Fruit fly (Drosophila melanogaster) whole organism, embryonic: ENCODE data around the gene CG2157.

Experiments used
- Bdp1 ChIP-seq: fragments of 200-800 bp; sonication (Bioruptor generic); optimal IDR thresholded peaks from 3 replicates; lab custom pipeline; 2016; ENCODE audit warnings: missing biosample characterization, missing genetic modification characterization
- CG10274 ChIP-seq: fragments of 200-800 bp; sonication (Bioruptor generic); optimal IDR thresholded peaks from 3 replicates; lab custom pipeline; 2017; ENCODE audit warnings: missing biosample characterization, mild to moderate bottlenecking, missing genetic modification characterization
- CG10959 ChIP-seq: fragments of 200-800 bp; sonication (Bioruptor generic); IDR thresholded peaks from 2 replicates; pipeline ENCODE4 v1.3.6; 2022; ENCODE audit warnings: missing biosample characterization, missing genetic modification characterization
- CG12391 ChIP-seq: fragments of 200-800 bp; sonication (Bioruptor generic); optimal IDR thresholded peaks from 3 replicates; lab custom pipeline; 2018; ENCODE audit warnings: missing biosample characterization, mild to moderate bottlenecking, missing genetic modification characterization, moderate library complexity
- CG12744 ChIP-seq: fragments of 200-800 bp; sonication (Bioruptor generic); optimal IDR thresholded peaks from 2 replicates; lab custom pipeline; 2016; ENCODE audit warnings: missing biosample characterization, missing genetic modification characterization
- CG14965 ChIP-seq: fragments of 200-800 bp; sonication (Bioruptor generic); optimal IDR thresholded peaks from 2 replicates; lab custom pipeline; 2016; ENCODE audit warnings: missing biosample characterization, missing genetic modification characterization, borderline replicate concordance
- CG15011 ChIP-seq: fragments of 200-800 bp; sonication (Bioruptor generic); optimal IDR thresholded peaks from 3 replicates; lab custom pipeline; 2018; ENCODE audit warnings: missing biosample characterization, mild to moderate bottlenecking, missing genetic modification characterization
- CG15514 ChIP-seq: fragments of 200-800 bp; sonication (Bioruptor generic); optimal IDR thresholded peaks from 3 replicates; lab custom pipeline; 2017; ENCODE audit warnings: missing biosample characterization, missing genetic modification characterization, mild to moderate bottlenecking, moderate library complexity, missing genetic modification reagents
- CG16779 ChIP-seq: fragments of 200-800 bp; sonication (Bioruptor generic); IDR thresholded peaks from 2 replicates; pipeline ENCODE4 v1.3.6; 2022; ENCODE audit warnings: missing biosample characterization, missing genetic modification characterization
- CG17612 ChIP-seq: fragments of 200-800 bp; sonication (Bioruptor generic); IDR thresholded peaks from 2 replicates; pipeline ENCODE4 v1.3.6; 2022; ENCODE audit warnings: missing biosample characterization, missing genetic modification characterization
- CG17829 ChIP-seq: fragments of 200-800 bp; optimal IDR thresholded peaks from 2 replicates; lab custom pipeline; 2019; ENCODE audit warnings: missing biosample characterization, mild to moderate bottlenecking, missing genetic modification characterization, moderate library complexity
- CG33213 ChIP-seq: fragments of 200-800 bp; sonication (Bioruptor generic); optimal IDR thresholded peaks from 3 replicates; lab custom pipeline; 2016; ENCODE audit warnings: missing biosample characterization, missing genetic modification characterization
- CG4360 ChIP-seq: fragments of 200-800 bp; sonication (Bioruptor generic); IDR thresholded peaks from 2 replicates; pipeline ENCODE4 v1.3.6; 2022; ENCODE audit warnings: missing biosample characterization, missing genetic modification characterization
- CG8290 ChIP-seq, 3 experiments: fragments of 200-800 bp; sonication (Bioruptor generic); optimal IDR thresholded peaks; 2 replicates each; lab custom pipeline; 2016 to 2019; ENCODE audit warnings: missing biosample characterization in 3 of 3, missing genetic modification characterization in 3 of 3, mild to moderate bottlenecking in 2 of 3, moderate library complexity in 1 of 3
- CG9797 ChIP-seq: fragments of 200-800 bp; sonication (Bioruptor generic); optimal IDR thresholded peaks from 3 replicates; lab custom pipeline; 2018; ENCODE audit warnings: missing biosample characterization, mild to moderate bottlenecking, missing genetic modification characterization
- Ets65A ChIP-seq: fragments of 200-800 bp; sonication (Bioruptor generic); peaks from one replicate; lab custom pipeline; 2016; ENCODE audit warnings: missing biosample characterization, missing genetic modification characterization
- Fer1 ChIP-seq: fragments of 200-800 bp; sonication (Bioruptor generic); optimal IDR thresholded peaks from 2 replicates; lab custom pipeline; 2017; ENCODE audit warnings: missing biosample characterization, mild to moderate bottlenecking, missing genetic modification characterization
- Fer3 ChIP-seq: fragments of 200-800 bp; sonication (Bioruptor generic); optimal IDR thresholded peaks from 2 replicates; lab custom pipeline; 2018; ENCODE audit warnings: missing biosample characterization, mild to moderate bottlenecking, missing genetic modification characterization, moderate library complexity
- Kr ChIP-seq: fragments of 200-800 bp; sonication (Bioruptor generic); optimal IDR thresholded peaks from 2 replicates; lab custom pipeline; 2017; ENCODE audit warnings: missing biosample characterization, mild to moderate bottlenecking, missing genetic modification characterization
- NC2β ChIP-seq: fragments of 200-800 bp; sonication (Bioruptor generic); optimal IDR thresholded peaks from 2 replicates; lab custom pipeline; 2016; ENCODE audit warnings: missing biosample characterization, missing genetic modification characterization
- Oaz ChIP-seq: fragments of 200-800 bp; sonication (Bioruptor generic); IDR thresholded peaks from 2 replicates; pipeline ENCODE4 v1.3.6; 2022; ENCODE audit warnings: missing biosample characterization, missing genetic modification characterization
- Poxn ChIP-seq: fragments of 200-800 bp; sonication (Bioruptor generic); IDR thresholded peaks from 2 replicates; pipeline ENCODE4 v1.3.6; 2022; ENCODE audit warnings: missing biosample characterization, missing genetic modification characterization
- Ssrp ChIP-seq: fragments of 200-800 bp; sonication (Bioruptor generic); optimal IDR thresholded peaks from 2 replicates; lab custom pipeline; 2018; ENCODE audit warnings: missing biosample characterization, mild to moderate bottlenecking, missing genetic modification characterization, moderate library complexity
- br ChIP-seq: fragments of >200 bp; optimal IDR thresholded peaks from 2 replicates; lab custom pipeline; 2017
- chif ChIP-seq, 2 experiments: fragments of 200-800 bp; sonication (Bioruptor generic); optimal IDR thresholded peaks; 3 replicates each; lab custom pipeline; 2016; ENCODE audit warnings: missing biosample characterization in 2 of 2, missing genetic modification characterization in 2 of 2
- crol ChIP-seq: fragments of 200-800 bp; sonication (Bioruptor generic); IDR thresholded peaks from 2 replicates; pipeline ENCODE4 v1.3.6; 2022; ENCODE audit warnings: missing biosample characterization, missing genetic modification characterization
- dan ChIP-seq: fragments of 200-800 bp; sonication (Bioruptor generic); IDR thresholded peaks from 2 replicates; pipeline ENCODE4 v1.3.6; 2022; ENCODE audit warnings: missing biosample characterization, missing genetic modification characterization
- esg ChIP-seq: fragments of 200-800 bp; sonication (Bioruptor generic); conservative IDR thresholded peaks from 2 replicates; pipeline ENCODE4 v1.3.6; 2022; ENCODE audit warnings: missing biosample characterization, missing genetic modification characterization
- eve ChIP-seq, 2 experiments: fragments of >200 bp; optimal IDR thresholded peaks; 2 replicates each; lab custom pipeline; 2017; ENCODE audit warnings: missing biosample characterization in 2 of 2, missing genetic modification characterization in 2 of 2
- grn ChIP-seq: fragments of 200-800 bp; sonication (Bioruptor generic); optimal IDR thresholded peaks from 3 replicates; lab custom pipeline; 2017; ENCODE audit warnings: missing biosample characterization, missing genetic modification characterization
- gsb-n ChIP-seq: fragments of 200-800 bp; sonication (Bioruptor generic); optimal IDR thresholded peaks from 3 replicates; lab custom pipeline; 2018; ENCODE audit warnings: missing biosample characterization, mild to moderate bottlenecking, missing genetic modification characterization
- insv ChIP-seq, 2 experiments: fragments of 200-800 bp; sonication (Bioruptor generic); optimal IDR thresholded peaks; 3 replicates each; lab custom pipeline; 2016 to 2018; ENCODE audit warnings: missing biosample characterization in 2 of 2, missing genetic modification characterization in 2 of 2
- jing ChIP-seq: fragments of 200-800 bp; sonication (Bioruptor generic); optimal IDR thresholded peaks from 2 replicates; lab custom pipeline; 2018; ENCODE audit warnings: missing biosample characterization, mild to moderate bottlenecking, missing genetic modification characterization
- lab ChIP-seq: fragments of 200-800 bp; sonication (Bioruptor generic); optimal IDR thresholded peaks from 3 replicates; lab custom pipeline; 2017; ENCODE audit warnings: missing biosample characterization, missing genetic modification characterization, mild to moderate bottlenecking, moderate library complexity, missing genetic modification reagents
- lilli ChIP-seq: fragments of 200-800 bp; sonication (Bioruptor generic); optimal IDR thresholded peaks from 3 replicates; lab custom pipeline; 2016; ENCODE audit warnings: missing biosample characterization, missing genetic modification characterization
- oc ChIP-seq: fragments of 200-800 bp; sonication (Bioruptor generic); optimal IDR thresholded peaks from 2 replicates; lab custom pipeline; 2018; ENCODE audit warnings: missing biosample characterization, mild to moderate bottlenecking, missing genetic modification characterization, moderate library complexity
- onecut ChIP-seq: fragments of 200-800 bp; sonication (Bioruptor generic); IDR thresholded peaks from 2 replicates; pipeline ENCODE4 v1.3.6; 2022; ENCODE audit warnings: missing biosample characterization, missing genetic modification characterization
- repo ChIP-seq: fragments of 200-800 bp; sonication (Bioruptor generic); optimal IDR thresholded peaks from 2 replicates; lab custom pipeline; 2016; ENCODE audit warnings: missing biosample characterization, missing genetic modification characterization
- schlank ChIP-seq: fragments of 200-800 bp; sonication (Bioruptor generic); optimal IDR thresholded peaks from 2 replicates; lab custom pipeline; 2018; ENCODE audit warnings: missing biosample characterization, mild to moderate bottlenecking, missing genetic modification characterization
- seq ChIP-seq: fragments of 200-800 bp; sonication (Bioruptor generic); IDR thresholded peaks from 2 replicates; pipeline ENCODE4 v1.3.6; 2022; ENCODE audit warnings: missing biosample characterization, missing genetic modification characterization
- ssp ChIP-seq: fragments of 200-800 bp; sonication (Bioruptor generic); IDR thresholded peaks from 2 replicates; pipeline ENCODE4 v1.3.6; 2022; ENCODE audit warnings: missing biosample characterization, missing genetic modification characterization

CG2157 gene

dm6 chrX:10825349-10826129 is 43.5 kb upstream of the CG2157 start (continued):
- TF ChIP-seq CG16779 (GFP tag; lab: Robert Waterston, UW) (no peak), schlank (tag; lab: Kevin White, UChicago) (no peak), lilli (peak; percentile 31), ssp (GFP tag; lab: Robert Waterston, UW) (peak; percentile 28; the same call in 1 of the 2 replicates), Ets65A (peak; percentile 59), lab (peak; percentile 7), onecut (GFP tag; lab: Robert Waterston, UW) (0 out of 2 replicates have a peak, but pooled peaks have one; percentile 22), crol (GFP tag; lab: Robert Waterston, UW) (peak; percentile 87), CG15514 (GFP tag; lab: Kevin White, UChicago) (no peak), CG10959 (GFP tag; lab: Robert Waterston, UW) (0 out of 2 replicates have a peak, but pooled peaks have one; percentile 31), CG9797 (no peak), oc (tag; lab: Kevin White, UChicago) (peak; percentile 28), Fer3 (tag; lab: Kevin White, UChicago) (no peak), gsb-n (tag; lab: Kevin White, UChicago) (peak; percentile 76), CG8290 (GFP tag; optimal IDR thresholded peaks at IDR 0.05; lab: Kevin White, UChicago) (no peak), CG8290 (tag; optimal IDR thresholded peaks at IDR 0.05; lab: Kevin White, UChicago) (no peak), grn (no peak), insv (GFP tag; optimal IDR thresholded peaks at IDR 0.05; lab: Kevin White, UChicago) (no peak), Bdp1 (GFP tag; lab: Kevin White, UChicago) (peak; percentile 6), Oaz (GFP tag; lab: Robert Waterston, UW) (no peak), Ssrp (tag; lab: Kevin White, UChicago) (peak; percentile 43), NC2β (GFP tag; lab: Kevin White, UChicago) (no peak), seq (GFP tag; lab: Robert Waterston, UW) (no peak), CG33213 (GFP tag; lab: Kevin White, UChicago) (no peak), CG17829 (tag; lab: Kevin White, UChicago) (peak; percentile 41), Kr (no peak), Poxn (GFP tag; lab: Robert Waterston, UW) (no peak), CG12744 (GFP tag; lab: Kevin White, UChicago) (no peak), chif (GFP tag; optimal IDR thresholded peaks at IDR 0.05; lab: Kevin White, UChicago) (peak in 1 of 2 experiments; percentile 62), CG4360 (GFP tag; lab: Robert Waterston, UW) (no peak)

dm6 chrX:10827301-10827700 is 41.8 kb upstream of the CG2157 start:
- TF ChIP-seq CG15011 (GFP tag; lab: Kevin White, UChicago) (no peak), eve (GFP tag; optimal IDR thresholded peaks at IDR 0.05; lab: Kevin White, UChicago) (no peak), CG10959 (GFP tag; lab: Robert Waterston, UW) (no peak), jing (GFP tag; lab: Kevin White, UChicago) (no peak), br (lab: Kevin White, UChicago) (no peak), dan (GFP tag; lab: Robert Waterston, UW) (no peak), CG14965 (GFP tag; lab: Kevin White, UChicago) (no peak), esg (GFP tag; lab: Robert Waterston, UW) (no peak), Fer1 (no peak), repo (no peak), CG17612 (GFP tag; lab: Robert Waterston, UW) (no peak), CG12391 (tag; lab: Kevin White, UChicago) (no peak), CG10274 (GFP tag; lab: Kevin White, UChicago) (no peak)
